Worm (Caenorhabditis elegans): ENCODE measurements around the gene F21C10.6.

DNA sequence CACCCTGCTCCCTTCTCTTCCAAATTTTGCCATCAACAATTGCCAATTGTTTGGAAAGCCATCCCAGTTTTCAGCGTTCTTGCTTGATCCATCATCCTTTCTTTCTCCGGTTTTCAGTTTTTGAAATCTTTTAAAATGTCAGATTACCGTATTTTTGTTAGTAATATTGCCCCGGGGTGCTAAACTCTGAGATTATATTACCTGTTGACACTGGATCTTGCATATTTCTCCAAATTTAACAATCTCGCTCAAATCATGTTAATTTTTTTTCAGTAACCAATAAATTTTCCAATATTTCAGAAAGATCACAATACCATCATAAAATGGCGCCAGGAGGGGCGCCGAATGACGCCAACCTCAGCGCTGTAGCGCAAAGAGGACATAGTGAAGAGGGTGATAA is 11.8 kb upstream of the F21C10.6 start, which contains the start of gene F21C10.7:
- TF ChIP-seq lin-13 (GFP tag; optimal IDR thresholded peaks at IDR 0.05) (no peak), dmd-8 (GFP tag; IDR thresholded peaks at IDR 0.05) (no peak), ama-1 (optimal IDR thresholded peaks at IDR 0.05) (no peak)
